Worm (Caenorhabditis elegans) whole organism, L1 larva: ENCODE results near the gene mlc-2.
A peak's percentile ranks its signal among the peaks of the same experiment; 100 is the strongest.

Experiments
- C16A3.4 ChIP-seq: fragments of 150-350 bp; optimal IDR thresholded peaks from 2 replicates; lab custom pipeline; 2014; ENCODE audit warnings: missing biosample characterization, missing genetic modification characterization
- F16B12.6 ChIP-seq: fragments of 150-350 bp; optimal IDR thresholded peaks from 2 replicates; lab custom pipeline; 2014; ENCODE audit warnings: missing biosample characterization, missing genetic modification characterization
- blmp-1 ChIP-seq: fragments of 150-350 bp; optimal IDR thresholded peaks from 2 replicates; lab custom pipeline; 2014; ENCODE audit warnings: missing biosample characterization, missing genetic modification characterization
- ceh-8 ChIP-seq: fragments of 200-800 bp; sonication (Bioruptor generic); optimal IDR thresholded peaks from 2 replicates; lab custom pipeline; 2018; ENCODE audit warnings: mild to moderate bottlenecking, missing genetic modification characterization, moderate library complexity, missing compliant biosample characterization
- ceh-82 ChIP-seq, 3 experiments: fragments of 150-350 bp in 1 of 3; sonication (generic microtip) in 2 of 3; optimal IDR thresholded peaks; 2 replicates each; lab custom pipeline; 2014 to 2017; ENCODE audit warnings: missing biosample characterization in 3 of 3, missing genetic modification characterization in 3 of 3
- ceh-88 ChIP-seq: fragments of 200-800 bp; sonication (Bioruptor generic); IDR thresholded peaks from 2 replicates; pipeline ENCODE4 v1.3.6; 2022; ENCODE audit warnings: missing genetic modification characterization, missing compliant biosample characterization
- ceh-90 ChIP-seq: sonication (generic microtip); optimal IDR thresholded peaks from 2 replicates; lab custom pipeline; 2016; ENCODE audit warnings: missing genetic modification characterization, missing compliant biosample characterization
- ces-1 ChIP-seq: fragments of 150-350 bp; optimal IDR thresholded peaks from 2 replicates; lab custom pipeline; 2014; ENCODE audit warnings: missing biosample characterization, missing genetic modification reagents, missing genetic modification characterization
- efl-1 ChIP-seq, 4 experiments: fragments of 150-350 bp; optimal IDR thresholded peaks in 3 of 4; peaks in 1 of 4; 1 replicate in 1 of 4; 2 replicates in 3 of 4; lab custom pipeline; 2014; ENCODE audit warnings: missing biosample characterization in 2 of 4, missing genetic modification characterization in 2 of 4, missing genetic modification reagents in 2 of 4
- efl-3 ChIP-seq: fragments of 200-800 bp; sonication (Bioruptor generic); optimal IDR thresholded peaks from 2 replicates; lab custom pipeline; 2018; ENCODE audit warnings: mild to moderate bottlenecking, missing genetic modification characterization, missing compliant biosample characterization
- egl-13 ChIP-seq: sonication (generic microtip); optimal IDR thresholded peaks from 2 replicates; lab custom pipeline; 2016; ENCODE audit warnings: missing genotype, missing genetic modification reagents, missing genetic modification characterization, missing compliant biosample characterization
- egl-27 ChIP-seq, 2 experiments: fragments of 150-350 bp in 1 of 2; sonication (generic microtip); optimal IDR thresholded peaks; 3 replicates each; lab custom pipeline; 2017 to 2018; ENCODE audit warnings: missing biosample characterization in 2 of 2, missing genetic modification characterization in 2 of 2, missing genetic modification reagents in 2 of 2
- elt-2 ChIP-seq: sonication (generic microtip); optimal IDR thresholded peaks from 2 replicates; lab custom pipeline; 2016; ENCODE audit warnings: missing genetic modification characterization, mild to moderate bottlenecking, inconsistent platforms, missing compliant biosample characterization, missing genetic modification reagents
- fkh-4 ChIP-seq: sonication (generic microtip); optimal IDR thresholded peaks from 2 replicates; lab custom pipeline; 2016; ENCODE audit warnings: missing compliant biosample characterization, missing genetic modification characterization, borderline replicate concordance
- grh-1 ChIP-seq: fragments of 200-800 bp; sonication (Bioruptor generic); IDR thresholded peaks from 2 replicates; pipeline ENCODE4 v1.3.6; 2022; ENCODE audit warnings: missing genetic modification reagents, missing genetic modification characterization, missing compliant biosample characterization
- hlh-17 ChIP-seq: fragments of 200-800 bp; sonication (Bioruptor generic); optimal IDR thresholded peaks from 2 replicates; lab custom pipeline; 2018; ENCODE audit warnings: missing genetic modification characterization, mild to moderate bottlenecking, missing compliant biosample characterization, moderate library complexity, borderline replicate concordance
- hlh-4 ChIP-seq: sonication (generic microtip); optimal IDR thresholded peaks from 2 replicates; lab custom pipeline; 2016; ENCODE audit warnings: mild to moderate bottlenecking, missing genetic modification characterization, missing compliant biosample characterization
- jun-1 ChIP-seq: fragments of 150-350 bp; optimal IDR thresholded peaks from 2 replicates; lab custom pipeline; 2014; ENCODE audit warnings: missing biosample characterization, missing genetic modification reagents, missing genetic modification characterization
- lin-14 ChIP-seq: fragments of 200-800 bp; sonication (Bioruptor generic); optimal IDR thresholded peaks from 2 replicates; lab custom pipeline; 2018; ENCODE audit warnings: mild to moderate bottlenecking, missing genetic modification characterization, moderate library complexity, missing compliant biosample characterization
- lin-35 ChIP-seq, 2 experiments: fragments of 150-350 bp; optimal IDR thresholded peaks; 2 replicates each; lab custom pipeline; 2014; ENCODE audit warnings: missing biosample characterization in 2 of 2, missing genetic modification characterization in 2 of 2, missing genetic modification reagents in 2 of 2
- mab-9 ChIP-seq: fragments of 200-800 bp; sonication (Bioruptor generic); IDR thresholded peaks from 2 replicates; pipeline ENCODE4 v1.3.6; 2022; ENCODE audit warnings: missing genetic modification reagents, missing genetic modification characterization, missing compliant biosample characterization
- mdl-1 ChIP-seq, 2 experiments: fragments of 150-350 bp; optimal IDR thresholded peaks; 2 replicates each; lab custom pipeline; 2014 to 2017; ENCODE audit warnings: missing biosample characterization in 2 of 2, missing genetic modification characterization in 2 of 2, inconsistent platforms in 1 of 2
- mep-1 ChIP-seq: fragments of 150-350 bp; optimal IDR thresholded peaks from 2 replicates; lab custom pipeline; 2014; ENCODE audit warnings: missing biosample characterization, missing genetic modification characterization
- nhr-12 ChIP-seq: sonication (generic microtip); optimal IDR thresholded peaks from 2 replicates; lab custom pipeline; 2017; ENCODE audit warnings: missing biosample characterization, missing genetic modification characterization
- nhr-19 ChIP-seq: fragments of 200-800 bp; sonication (Bioruptor generic); conservative IDR thresholded peaks from 2 replicates; pipeline ENCODE4 v1.3.6; 2022; ENCODE audit warnings: missing genetic modification characterization, missing compliant biosample characterization
- nhr-20 ChIP-seq: sonication (generic microtip); optimal IDR thresholded peaks from 2 replicates; lab custom pipeline; 2016; ENCODE audit warnings: mild to moderate bottlenecking, missing genetic modification characterization, missing compliant biosample characterization
- nhr-47 ChIP-seq: sonication (generic microtip); optimal IDR thresholded peaks from 2 replicates; lab custom pipeline; 2016; ENCODE audit warnings: mild to moderate bottlenecking, missing genetic modification characterization, moderate library complexity, missing compliant biosample characterization
- nhr-71 ChIP-seq: sonication (generic microtip); optimal IDR thresholded peaks from 2 replicates; lab custom pipeline; 2016; ENCODE audit warnings: mild to moderate bottlenecking, missing genetic modification characterization, moderate library complexity, missing compliant biosample characterization
- nhr-76 ChIP-seq: sonication (generic microtip); optimal IDR thresholded peaks from 2 replicates; lab custom pipeline; 2017; ENCODE audit warnings: missing biosample characterization, missing genetic modification characterization
- nhr-85 ChIP-seq: sonication (generic microtip); peaks from one replicate; lab custom pipeline; 2016; ENCODE audit warnings: missing genetic modification characterization, inconsistent platforms, missing compliant biosample characterization
- nhr-90 ChIP-seq: sonication (generic microtip); optimal IDR thresholded peaks from 2 replicates; lab custom pipeline; 2016; ENCODE audit warnings: mild to moderate bottlenecking, missing genetic modification characterization, missing compliant biosample characterization; ENCODE audit not compliant: poor library complexity
- pag-3 ChIP-seq: sonication (generic microtip); optimal IDR thresholded peaks from 2 replicates; lab custom pipeline; 2017; ENCODE audit warnings: missing genetic modification characterization, mild to moderate bottlenecking, missing compliant biosample characterization, antibody characterized with exemption, borderline replicate concordance; ENCODE audit not compliant: insufficient read depth
- pax-3 ChIP-seq: fragments of 200-800 bp; sonication (Bioruptor generic); optimal IDR thresholded peaks from 2 replicates; lab custom pipeline; 2018; ENCODE audit warnings: mild to moderate bottlenecking, missing genetic modification characterization, moderate library complexity, missing compliant biosample characterization
- rnt-1 ChIP-seq: sonication (generic microtip); optimal IDR thresholded peaks from 2 replicates; lab custom pipeline; 2016; ENCODE audit warnings: mild to moderate bottlenecking, missing genetic modification characterization, moderate library complexity, missing compliant biosample characterization
- skn-1 ChIP-seq: fragments of 150-350 bp; optimal IDR thresholded peaks from 2 replicates; lab custom pipeline; 2014; ENCODE audit warnings: missing biosample characterization, missing genetic modification characterization
- snpc-4 ChIP-seq: fragments of 150-350 bp; optimal IDR thresholded peaks from 2 replicates; lab custom pipeline; 2014; ENCODE audit warnings: missing biosample characterization, missing genetic modification characterization
- snu-23 ChIP-seq: sonication (generic microtip); optimal IDR thresholded peaks from 2 replicates; lab custom pipeline; 2016; ENCODE audit warnings: missing genetic modification characterization, missing compliant biosample characterization
- sptf-1 ChIP-seq: fragments of 150-350 bp; optimal IDR thresholded peaks from 2 replicates; lab custom pipeline; 2014; ENCODE audit warnings: missing biosample characterization, missing genetic modification characterization
- swsn-7 ChIP-seq: sonication (generic microtip); optimal IDR thresholded peaks from 2 replicates; lab custom pipeline; 2016; ENCODE audit warnings: missing genetic modification characterization, missing compliant biosample characterization
- tbx-2 ChIP-seq: sonication (generic microtip); optimal IDR thresholded peaks from 2 replicates; lab custom pipeline; 2016; ENCODE audit warnings: missing genetic modification characterization, missing compliant biosample characterization
- unc-130 ChIP-seq: fragments of 150-350 bp; optimal IDR thresholded peaks from 2 replicates; lab custom pipeline; 2017; ENCODE audit warnings: missing biosample characterization, missing genetic modification characterization, inconsistent platforms
- xbp-1 ChIP-seq: sonication (generic microtip); optimal IDR thresholded peaks from 2 replicates; lab custom pipeline; 2016; ENCODE audit warnings: missing genetic modification characterization, missing compliant biosample characterization
- zag-1 ChIP-seq: fragments of 150-350 bp; optimal IDR thresholded peaks from 2 replicates; lab custom pipeline; 2014; ENCODE audit warnings: missing biosample characterization, missing genetic modification characterization
- ztf-11 ChIP-seq, 2 experiments: sonication (generic microtip); optimal IDR thresholded peaks; 2 replicates each; lab custom pipeline; 2016 to 2017; ENCODE audit warnings: missing genetic modification characterization in 2 of 2, missing biosample characterization in 1 of 2, missing compliant biosample characterization in 1 of 2

Gene mlc-2

DNA sequence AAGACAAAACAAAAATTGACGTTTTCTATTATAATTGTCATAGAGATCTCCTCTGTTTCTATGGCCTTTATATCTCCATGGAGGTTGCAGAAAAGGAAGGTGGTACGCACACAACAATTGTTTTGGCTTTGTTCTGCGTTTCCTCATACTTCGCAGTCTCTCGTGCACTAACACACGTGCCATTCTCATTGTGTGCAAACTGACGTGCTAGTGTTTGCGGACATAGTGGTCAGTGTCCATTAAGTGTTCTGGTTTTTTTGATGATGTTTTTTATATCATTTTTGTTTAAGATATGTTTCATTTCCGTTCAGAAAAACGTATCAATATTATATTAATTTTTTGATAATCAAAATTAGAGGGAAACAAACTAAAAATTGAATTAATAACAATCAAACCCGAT, 5.0 kb downstream of the mlc-2 start, which contains the start of gene C36E6.2 (continued):
- TF ChIP-seq snu-23 (GFP tag; lab: Kevin White, UChicago) = peak; percentile 89
- TF ChIP-seq ceh-8 (GFP tag; lab: Kevin White, UChicago) = peak; percentile 30
- no peak for TF ChIP-seq nhr-12 (tag; lab: Kevin White, UChicago)
- peak; percentile 20 for TF ChIP-seq jun-1 (tag; lab: Kevin White, UChicago)
- peak; percentile 83 for TF ChIP-seq nhr-85 (tag; lab: Kevin White, UChicago)
- TF ChIP-seq hlh-4 = no peak
- TF ChIP-seq unc-130 (tag; lab: Kevin White, UChicago) = peak; percentile 88
- no peak for TF ChIP-seq nhr-76 (tag; lab: Kevin White, UChicago)
- no peak for TF ChIP-seq fkh-4 (tag; lab: Kevin White, UChicago)
- TF ChIP-seq pax-3 (tag; lab: Kevin White, UChicago) = no peak
- no peak for TF ChIP-seq mab-9
- TF ChIP-seq, all 84 proteins: peak for 46

DNA sequence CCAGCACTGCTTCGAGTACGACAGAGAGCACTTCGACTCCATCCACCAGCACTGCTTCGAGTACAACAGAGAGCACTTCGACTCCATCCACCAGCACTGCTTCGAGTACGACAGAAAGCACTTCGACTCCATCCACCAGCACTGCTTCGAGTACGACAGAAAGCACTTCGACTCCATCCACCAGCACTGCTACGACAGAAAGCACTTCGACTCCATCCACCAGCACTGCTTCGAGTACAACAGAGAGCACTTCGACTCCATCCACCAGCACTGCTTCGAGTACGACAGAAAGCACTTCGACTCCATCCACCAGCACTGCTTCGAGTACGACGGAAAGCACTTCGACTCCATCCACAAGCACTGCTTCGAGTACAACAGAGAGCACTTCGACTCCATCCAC, 13.8 kb downstream of the mlc-2 start:
- TF ChIP-seq grh-1 (GFP tag; lab: Robert Waterston, UW) (peak; percentile 45; the same call in 1 of the 2 replicates), mab-9 (0 out of 2 replicates have a peak, but pooled peaks have one; percentile 34)

ce11 chrX:17438386-17438785, 18.0 kb downstream of the mlc-2 start, which contains the start of gene C36E6.8:
TSS of gene C36E6.8 (plus strand) at chrX:17438686.
- TF ChIP-seq nhr-20 (tag; lab: Kevin White, UChicago) (no peak), pax-3 (tag; lab: Kevin White, UChicago) (no peak), egl-13 (no peak), mdl-1 (tag; optimal IDR thresholded peaks at IDR 0.05; lab: Kevin White, UChicago) (no peak), egl-27 (tag; optimal IDR thresholded peaks at IDR 0.05; lab: Kevin White, UChicago) (no peak), ztf-11 (tag; optimal IDR thresholded peaks at IDR 0.05; lab: Kevin White, UChicago) (no peak), nhr-47 (tag; lab: Kevin White, UChicago) (no peak), ceh-88 (GFP tag; lab: Robert Waterston, UW) (no peak), efl-1 (optimal IDR thresholded peaks at IDR 0.05; lab: Kevin White, UChicago) (no peak), efl-1 (GFP tag; optimal IDR thresholded peaks at IDR 0.05 in 1 of 2; lab: Kevin White, UChicago) (no peak), F16B12.6 (tag; lab: Kevin White, UChicago) (no peak), skn-1 (tag; lab: Kevin White, UChicago) (no peak)

ce11 chrX:17434234-17434633, 22.2 kb downstream of the mlc-2 start, which contains the start of gene fubl-3:
TSS of gene fubl-3 (plus strand) at chrX:17434445.
- TF ChIP-seq ceh-88 (GFP tag; lab: Robert Waterston, UW) (no peak), nhr-71 (tag; lab: Kevin White, UChicago) (peak; percentile 63), mep-1 (tag; lab: Kevin White, UChicago) (peak; percentile 14), nhr-20 (tag; lab: Kevin White, UChicago) (peak; percentile 55), swsn-7 (peak; percentile 36), efl-3 (GFP tag; lab: Kevin White, UChicago) (no peak), nhr-85 (tag; lab: Kevin White, UChicago) (peak; percentile 42), snpc-4 (tag; lab: Kevin White, UChicago) (peak; percentile 11), ces-1 (GFP tag; lab: Kevin White, UChicago) (no peak), egl-27 (tag; optimal IDR thresholded peaks at IDR 0.05; lab: Kevin White, UChicago) (no peak), elt-2 (tag; lab: Kevin White, UChicago) (no peak), sptf-1 (no peak), hlh-17 (GFP tag; lab: Kevin White, UChicago) (no peak), skn-1 (tag; lab: Kevin White, UChicago) (peak; percentile 7), nhr-19 (GFP tag; lab: Robert Waterston, UW) (peak; percentile 22), F16B12.6 (tag; lab: Kevin White, UChicago) (no peak), xbp-1 (peak; percentile 37), lin-35 (GFP tag; optimal IDR thresholded peaks at IDR 0.05; lab: Kevin White, UChicago) (peak in 1 of 2 experiments; percentile 43), rnt-1 (peak; percentile 45), unc-130 (tag; lab: Kevin White, UChicago) (peak; percentile 51), tbx-2 (tag; lab: Kevin White, UChicago) (peak; percentile 8), pag-3 (tag; lab: Kevin White, UChicago) (no peak), ceh-82 (tag; optimal IDR thresholded peaks at IDR 0.05; lab: Kevin White, UChicago) (peak in 1 of 3 experiments; percentile 52), C16A3.4 (tag; lab: Kevin White, UChicago) (peak; percentile 50), ceh-90 (tag; lab: Kevin White, UChicago) (no peak), lin-14 (peak; percentile 84), blmp-1 (tag; lab: Kevin White, UChicago) (peak; percentile 19), zag-1 (tag; lab: Kevin White, UChicago) (no peak), nhr-90 (tag; lab: Kevin White, UChicago) (peak; percentile 27)
